Fruit fly (Drosophila melanogaster) whole organism, embryonic: ENCODE measurements around the gene Sf3b2.

ENCODE experiments used
- Atf6 ChIP-seq: fragments of 200-800 bp; sonication (Bioruptor generic); IDR thresholded peaks from 2 replicates; pipeline ENCODE4 v1.3.6; 2022; ENCODE audit warnings: missing biosample characterization, missing genetic modification characterization
- Awh ChIP-seq: fragments of 200-800 bp; sonication (Bioruptor generic); IDR thresholded peaks from 2 replicates; pipeline ENCODE4, ENCODE4 v1.3.6; 2022; ENCODE audit warnings: missing biosample characterization, missing genetic modification characterization
- CG10321 ChIP-seq: fragments of 200-800 bp; sonication (Bioruptor generic); IDR thresholded peaks from 2 replicates; pipeline ENCODE4 v1.3.6; 2022; ENCODE audit warnings: missing biosample characterization, missing genetic modification characterization
- CG11560 ChIP-seq: fragments of 200-800 bp; sonication (Bioruptor generic); IDR thresholded peaks from 3 replicates; pipeline ENCODE4 v1.3.6; 2022; ENCODE audit warnings: missing biosample characterization, missing genetic modification characterization
- CG11696 ChIP-seq: fragments of 200-800 bp; sonication (Bioruptor generic); IDR thresholded peaks from 2 replicates; pipeline ENCODE4 v1.3.6; 2022; ENCODE audit warnings: missing biosample characterization, missing genetic modification characterization
- CG12219 ChIP-seq: fragments of 200-800 bp; sonication (Bioruptor generic); optimal IDR thresholded peaks from 3 replicates; lab custom pipeline; 2018; ENCODE audit warnings: missing biosample characterization, mild to moderate bottlenecking, missing genetic modification characterization
- CG12942 ChIP-seq: fragments of 200-800 bp; sonication (Bioruptor generic); optimal IDR thresholded peaks from 3 replicates; lab custom pipeline; 2016; ENCODE audit warnings: missing biosample characterization, missing genetic modification characterization
- CG15011 ChIP-seq: fragments of 200-800 bp; sonication (Bioruptor generic); optimal IDR thresholded peaks from 3 replicates; lab custom pipeline; 2018; ENCODE audit warnings: missing biosample characterization, mild to moderate bottlenecking, missing genetic modification characterization
- CG15073 ChIP-seq: fragments of 200-800 bp; sonication (Bioruptor generic); optimal IDR thresholded peaks from 2 replicates; lab custom pipeline; 2016; ENCODE audit warnings: missing biosample characterization, missing genetic modification characterization
- CG1529 ChIP-seq: fragments of 200-800 bp; sonication (Bioruptor generic); optimal IDR thresholded peaks from 3 replicates; lab custom pipeline; 2018; ENCODE audit warnings: missing biosample characterization, missing genetic modification characterization
- CG16779 ChIP-seq: fragments of 200-800 bp; sonication (Bioruptor generic); IDR thresholded peaks from 2 replicates; pipeline ENCODE4 v1.3.6; 2022; ENCODE audit warnings: missing biosample characterization, missing genetic modification characterization
- CG16813 ChIP-seq: fragments of 200-800 bp; sonication (Bioruptor generic); IDR thresholded peaks from 3 replicates; pipeline ENCODE4 v1.3.6; 2022; ENCODE audit warnings: missing biosample characterization, missing genetic modification characterization; ENCODE audit not compliant: partially characterized antibody
- CG18262 ChIP-seq: fragments of 200-800 bp; optimal IDR thresholded peaks from 3 replicates; lab custom pipeline; 2019; ENCODE audit warnings: missing biosample characterization, mild to moderate bottlenecking, missing genetic modification characterization, moderate library complexity
- CG2889 ChIP-seq: fragments of 200-800 bp; sonication (Bioruptor generic); IDR thresholded peaks from 3 replicates; pipeline ENCODE4 v1.3.6; 2022; ENCODE audit warnings: missing biosample characterization, missing genetic modification characterization
- CG32532 ChIP-seq: fragments of 200-800 bp; sonication (Bioruptor generic); IDR thresholded peaks from 2 replicates; pipeline ENCODE4 v1.3.6; 2022; ENCODE audit warnings: missing biosample characterization, missing genetic modification characterization
- CG32767 ChIP-seq: fragments of 200-800 bp; sonication (Bioruptor generic); IDR thresholded peaks from 2 replicates; pipeline ENCODE4 v1.3.6; 2022; ENCODE audit warnings: missing biosample characterization, missing genetic modification characterization
- CG34422 ChIP-seq: fragments of 200-800 bp; sonication (Bioruptor generic); IDR thresholded peaks from 3 replicates; pipeline ENCODE4 v1.3.6; 2022; ENCODE audit warnings: missing biosample characterization, missing genetic modification characterization
- CG4282 ChIP-seq: fragments of 200-800 bp; sonication (Bioruptor generic); optimal IDR thresholded peaks from 2 replicates; lab custom pipeline; 2016; ENCODE audit warnings: missing biosample characterization, missing genetic modification characterization
- CG4328 ChIP-seq: fragments of 200-800 bp; sonication (Bioruptor generic); optimal IDR thresholded peaks from 3 replicates; lab custom pipeline; 2017; ENCODE audit warnings: missing biosample characterization, missing genetic modification reagents, missing genetic modification characterization
- CG8478 ChIP-seq: fragments of >200 bp; optimal IDR thresholded peaks from 2 replicates; lab custom pipeline; 2018
- CrebB ChIP-seq: fragments of 200-800 bp; sonication (Bioruptor generic); optimal IDR thresholded peaks from 3 replicates; lab custom pipeline; 2018; ENCODE audit warnings: missing biosample characterization, mild to moderate bottlenecking, missing genetic modification characterization
- Dip2 ChIP-seq: fragments of 200-800 bp; sonication (Bioruptor generic); IDR thresholded peaks from 2 replicates; pipeline ENCODE4 v1.3.6; 2022; ENCODE audit warnings: missing biosample characterization, missing genetic modification characterization
- Dp ChIP-seq: fragments of 200-800 bp; sonication (Bioruptor generic); optimal IDR thresholded peaks from 2 replicates; lab custom pipeline; 2018; ENCODE audit warnings: missing biosample characterization, mild to moderate bottlenecking, missing genetic modification characterization, moderate library complexity
- Dref ChIP-seq: fragments of 200-800 bp; sonication (Bioruptor generic); IDR thresholded peaks from 2 replicates; pipeline ENCODE4 v1.3.6; 2022; ENCODE audit warnings: missing biosample characterization, missing genetic modification characterization
- Eip74EF ChIP-seq, 2 experiments: fragments of 200-800 bp in 1 of 2; fragments of >200 bp in 1 of 2; sonication (Bioruptor generic) in 1 of 2; optimal IDR thresholded peaks; 2 replicates each; lab custom pipeline; 2017 to 2019; ENCODE audit warnings: missing biosample characterization in 2 of 2, missing genetic modification characterization in 2 of 2, mild to moderate bottlenecking in 1 of 2, moderate library complexity in 1 of 2
- Fer2 ChIP-seq: fragments of 200-800 bp; sonication (Bioruptor generic); optimal IDR thresholded peaks from 2 replicates; lab custom pipeline; 2018; ENCODE audit warnings: missing biosample characterization, mild to moderate bottlenecking, missing genetic modification characterization, moderate library complexity
- Gsc ChIP-seq: fragments of 200-800 bp; sonication (Bioruptor generic); IDR thresholded peaks from 2 replicates; pipeline ENCODE4 v1.3.6; 2022; ENCODE audit warnings: missing biosample characterization, missing genetic modification characterization
- Mad ChIP-seq: fragments of 200-800 bp; sonication (Bioruptor generic); optimal IDR thresholded peaks from 2 replicates; lab custom pipeline; 2016; ENCODE audit warnings: missing biosample characterization, missing genetic modification characterization
- PHDP ChIP-seq: fragments of 200-800 bp; sonication (Bioruptor generic); optimal IDR thresholded peaks from 3 replicates; lab custom pipeline; 2018; ENCODE audit warnings: missing biosample characterization, mild to moderate bottlenecking, missing genetic modification characterization, moderate library complexity
- Rfx ChIP-seq: fragments of 200-800 bp; sonication (Bioruptor generic); IDR thresholded peaks from 2 replicates; pipeline ENCODE4 v1.3.6; 2022; ENCODE audit warnings: missing biosample characterization, missing genetic modification characterization
- ase ChIP-seq: fragments of 200-800 bp; sonication (Bioruptor generic); IDR thresholded peaks from 3 replicates; pipeline ENCODE4 v1.3.6; 2022; ENCODE audit warnings: missing biosample characterization, missing genetic modification characterization
- bab2 ChIP-seq: fragments of 200-800 bp; sonication (Bioruptor generic); optimal IDR thresholded peaks from 2 replicates; lab custom pipeline; 2016; ENCODE audit warnings: missing biosample characterization, missing genetic modification characterization
- bigmax ChIP-seq: fragments of 200-800 bp; sonication (Bioruptor generic); optimal IDR thresholded peaks from 2 replicates; lab custom pipeline; 2018; ENCODE audit warnings: missing biosample characterization, mild to moderate bottlenecking, missing genetic modification characterization
- croc ChIP-seq: fragments of 200-800 bp; sonication (Bioruptor generic); conservative IDR thresholded peaks from 3 replicates; pipeline ENCODE4 v1.3.6; 2022; ENCODE audit warnings: missing biosample characterization, missing genetic modification characterization
- da ChIP-seq: fragments of 200-800 bp; sonication (Bioruptor generic); optimal IDR thresholded peaks from 2 replicates; lab custom pipeline; 2016; ENCODE audit warnings: missing biosample characterization, missing genetic modification characterization
- disco-r ChIP-seq: fragments of 200-800 bp; sonication (Bioruptor generic); optimal IDR thresholded peaks from 2 replicates; lab custom pipeline; 2016; ENCODE audit warnings: missing biosample characterization, missing genetic modification characterization
- emc ChIP-seq: fragments of 200-800 bp; sonication (Bioruptor generic); optimal IDR thresholded peaks from 2 replicates; lab custom pipeline; 2016; ENCODE audit warnings: missing biosample characterization, missing genetic modification characterization
- fd96Cb ChIP-seq: fragments of 200-800 bp; sonication (Bioruptor generic); optimal IDR thresholded peaks from 2 replicates; lab custom pipeline; 2018; ENCODE audit warnings: missing biosample characterization, mild to moderate bottlenecking, missing genetic modification characterization, moderate library complexity
- ftz-f1 ChIP-seq: fragments of 200-800 bp; sonication (Bioruptor generic); optimal IDR thresholded peaks from 2 replicates; lab custom pipeline; 2016; ENCODE audit warnings: missing biosample characterization, missing genetic modification characterization
- gsb ChIP-seq: fragments of 200-800 bp; sonication (Bioruptor generic); IDR thresholded peaks from 2 replicates; pipeline ENCODE4 v1.3.6; 2022; ENCODE audit warnings: missing biosample characterization, missing genetic modification characterization
- hbn ChIP-seq: fragments of 200-800 bp; sonication (Bioruptor generic); IDR thresholded peaks from 2 replicates; pipeline ENCODE4 v1.3.6; 2022; ENCODE audit warnings: missing biosample characterization, missing genetic modification characterization; ENCODE audit not compliant: partially characterized antibody
- kay ChIP-seq: fragments of 200-800 bp; sonication (Bioruptor generic); optimal IDR thresholded peaks from 2 replicates; lab custom pipeline; 2016; ENCODE audit warnings: missing biosample characterization, missing genetic modification characterization
- lmd ChIP-seq: fragments of 200-800 bp; sonication (Bioruptor generic); IDR thresholded peaks from 2 replicates; pipeline ENCODE4 v1.3.6; 2022; ENCODE audit warnings: missing biosample characterization, missing genetic modification characterization
- luna ChIP-seq: fragments of 200-800 bp; sonication (Bioruptor generic); optimal IDR thresholded peaks from 2 replicates; lab custom pipeline; 2016; ENCODE audit warnings: missing biosample characterization, missing genetic modification characterization
- mam ChIP-seq: fragments of 200-800 bp; sonication (Bioruptor generic); optimal IDR thresholded peaks from 3 replicates; lab custom pipeline; 2016; ENCODE audit warnings: missing biosample characterization, missing genetic modification characterization
- org-1 ChIP-seq: fragments of 200-800 bp; sonication (Bioruptor generic); optimal IDR thresholded peaks from 2 replicates; lab custom pipeline; 2017; ENCODE audit warnings: missing biosample characterization, missing genetic modification characterization
- pan ChIP-seq, 4 experiments: fragments of >200 bp in 3 of 4; fragments of 200-800 bp in 1 of 4; sonication (Bioruptor generic) in 1 of 4; optimal IDR thresholded peaks in 3 of 4; IDR thresholded peaks in 1 of 4; 2 replicates each; pipeline versions ENCODE4 v1.3.6 to Lab custom; 2017 to 2022; ENCODE audit warnings: missing biosample characterization in 2 of 4, missing genetic modification characterization in 2 of 4, mixed read lengths in 1 of 4
- rib ChIP-seq: fragments of 200-800 bp; sonication (Bioruptor generic); IDR thresholded peaks from 2 replicates; pipeline ENCODE4 v1.3.6; 2022; ENCODE audit warnings: missing biosample characterization, missing genetic modification characterization
- seq ChIP-seq: fragments of 200-800 bp; sonication (Bioruptor generic); IDR thresholded peaks from 2 replicates; pipeline ENCODE4 v1.3.6; 2022; ENCODE audit warnings: missing biosample characterization, missing genetic modification characterization
- sisA ChIP-seq: fragments of 200-800 bp; sonication (Bioruptor generic); IDR thresholded peaks from 2 replicates; pipeline ENCODE4 v1.3.6; 2022; ENCODE audit warnings: missing biosample characterization, missing genetic modification characterization
- vvl ChIP-seq: fragments of 200-800 bp; sonication (Bioruptor generic); IDR thresholded peaks from 2 replicates; pipeline ENCODE4 v1.3.6; 2022; ENCODE audit warnings: missing biosample characterization, missing genetic modification characterization
- z ChIP-seq: fragments of 200-800 bp; sonication (Bioruptor generic); IDR thresholded peaks from 3 replicates; pipeline ENCODE4 v1.3.6; 2022; ENCODE audit warnings: missing biosample characterization, missing genetic modification characterization

Gene Sf3b2

DNA sequence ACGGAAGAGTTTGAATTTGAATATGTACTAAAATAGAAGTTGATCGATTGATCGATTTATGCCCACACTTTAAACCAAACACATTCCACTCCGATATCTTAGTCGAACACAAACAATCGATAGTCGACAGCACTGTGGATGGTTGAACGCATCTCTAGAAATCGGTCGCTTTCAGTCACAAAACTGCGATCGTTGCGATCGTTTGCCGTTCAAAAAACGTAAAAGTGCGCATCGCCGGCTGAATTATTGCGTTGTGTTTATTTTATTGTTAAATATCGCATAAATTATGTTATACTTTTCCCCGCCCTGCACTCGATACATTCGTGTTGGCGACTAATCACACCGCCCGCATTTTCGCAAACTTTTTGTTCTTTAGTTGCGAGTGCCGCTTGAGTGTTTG lies 29.9 kb downstream of the Sf3b2 start, which contains the start of gene Ccdc85 (continued):
- TF ChIP-seq hbn (GFP tag; lab: Robert Waterston, UW) = peak; percentile 95
- TF ChIP-seq ase = no peak
- no peak for TF ChIP-seq bigmax (GFP tag; lab: Kevin White, UChicago)
- no peak for TF ChIP-seq CG10321 (GFP tag; lab: Robert Waterston, UW)
- TF ChIP-seq croc (GFP tag; lab: Robert Waterston, UW) = no peak
- TF ChIP-seq CG32532 (GFP tag; lab: Robert Waterston, UW) = peak; percentile 20; the same call in 1 of the 2 replicates
- TF ChIP-seq pan (optimal IDR thresholded peaks at IDR 0.05; lab: Kevin White, UChicago) = no peak
- no peak for TF ChIP-seq pan (GFP tag; optimal IDR thresholded peaks at IDR 0.05 in 1 of 2, IDR thresholded peaks at IDR 0.05 in 1 of 2)
- no peak for TF ChIP-seq bab2 (GFP tag; lab: Kevin White, UChicago)
- TF ChIP-seq CG8478 (lab: Kevin White, UChicago) = no peak
- TF ChIP-seq sisA (GFP tag; lab: Robert Waterston, UW) = no peak
- no peak for TF ChIP-seq Gsc (GFP tag; lab: Robert Waterston, UW)
- TF ChIP-seq Dp (GFP tag; lab: Kevin White, UChicago) = peak; percentile 67
- no peak for TF ChIP-seq org-1 (GFP tag; lab: Kevin White, UChicago)
- peak; percentile 21 for TF ChIP-seq Mad (GFP tag; lab: Kevin White, UChicago)
- no peak for TF ChIP-seq lmd (GFP tag; lab: Robert Waterston, UW)
- TF ChIP-seq luna (GFP tag; lab: Kevin White, UChicago) = no peak
- TF ChIP-seq disco-r (GFP tag; lab: Kevin White, UChicago) = no peak
- no peak for TF ChIP-seq Dip2
- TF ChIP-seq gsb = no peak
- no peak; the same call in 1 of the 2 replicates for TF ChIP-seq Atf6 (GFP tag; lab: Robert Waterston, UW)
- TF ChIP-seq rib (GFP tag; lab: Robert Waterston, UW) = no peak
- TF ChIP-seq CG32767 = no peak
- no peak for TF ChIP-seq da (GFP tag; lab: Kevin White, UChicago)
- TF ChIP-seq z = no peak
- no peak for TF ChIP-seq CG1529
- peak; percentile 70 for TF ChIP-seq vvl (GFP tag; lab: Robert Waterston, UW)
- peak; percentile 94 for TF ChIP-seq CG16813
- no peak for TF ChIP-seq CG12219 (GFP tag; lab: Kevin White, UChicago)
- no peak for TF ChIP-seq kay
- TF ChIP-seq CG16779 (GFP tag; lab: Robert Waterston, UW) = peak; percentile 64; the same call in 1 of the 2 replicates
- TF ChIP-seq CG12942 (GFP tag; lab: Kevin White, UChicago) = no peak
- no peak for TF ChIP-seq CG2889 (GFP tag; lab: Robert Waterston, UW)
- no peak for TF ChIP-seq CG4282
- TF ChIP-seq CG4328 (GFP tag; lab: Kevin White, UChicago) = no peak
- TF ChIP-seq CG15073 (GFP tag; lab: Kevin White, UChicago) = no peak
- no peak for TF ChIP-seq Eip74EF (GFP tag; optimal IDR thresholded peaks at IDR 0.05; lab: Kevin White, UChicago)
- peak; percentile 19; the same call in 1 of the 2 replicates for TF ChIP-seq Rfx (GFP tag; lab: Robert Waterston, UW)
- TF ChIP-seq Dref (GFP tag; lab: Robert Waterston, UW) = peak; percentile 98
- TF ChIP-seq ftz-f1 (GFP tag; lab: Kevin White, UChicago) = no peak
- TF ChIP-seq emc (GFP tag; lab: Kevin White, UChicago) = no peak
- TF ChIP-seq Awh = no peak
- no peak for TF ChIP-seq Fer2
- TF ChIP-seq CG34422 (GFP tag; lab: Robert Waterston, UW) = peak; percentile 70; the same call in 1 of the 3 replicates
- peak; percentile 7 for TF ChIP-seq CG18262 (tag; lab: Kevin White, UChicago)
- no peak for TF ChIP-seq CG11696
- TF ChIP-seq seq (GFP tag; lab: Robert Waterston, UW) = no peak
- TF ChIP-seq mam = no peak
- no peak for TF ChIP-seq fd96Cb (tag; lab: Kevin White, UChicago)
- TF ChIP-seq PHDP (tag; lab: Kevin White, UChicago) = peak; percentile 35
- peak; percentile 50; the same call in 1 of the 3 replicates for TF ChIP-seq CG11560 (tag; lab: Robert Waterston, UW)
- peak; percentile 22 for TF ChIP-seq CrebB (tag; lab: Kevin White, UChicago)
- TF ChIP-seq CG15011 = no peak
